Worm (Caenorhabditis elegans) whole organism, early embryonic: Measurements from ENCODE around the gene Y22D7AR.6.

Experiments used
- B0310.2 ChIP-seq: sonication (generic microtip); optimal IDR thresholded peaks from 2 replicates; lab custom pipeline; 2016; ENCODE audit warnings: mild to moderate bottlenecking, missing genetic modification characterization, missing compliant biosample characterization
- F13C5.2 ChIP-seq: sonication (generic microtip); optimal IDR thresholded peaks from 2 replicates; lab custom pipeline; 2017; ENCODE audit warnings: mild to moderate bottlenecking, missing genetic modification characterization, inconsistent platforms, missing compliant biosample characterization
- aly-1 ChIP-seq: sonication (generic microtip); optimal IDR thresholded peaks from 2 replicates; lab custom pipeline; 2016; ENCODE audit warnings: missing genetic modification characterization, missing compliant biosample characterization
- ama-1 ChIP-seq: fragments of 150-350 bp; optimal IDR thresholded peaks from 2 replicates; lab custom pipeline; 2014
- ceh-13 ChIP-seq: fragments of 200-800 bp; sonication (Bioruptor generic); optimal IDR thresholded peaks from 2 replicates; lab custom pipeline; 2018; ENCODE audit warnings: mild to moderate bottlenecking, missing genetic modification characterization, missing compliant biosample characterization
- ceh-36 ChIP-seq: sonication (generic microtip); optimal IDR thresholded peaks from 2 replicates; lab custom pipeline; 2016; ENCODE audit warnings: missing genetic modification characterization, inconsistent platforms, missing compliant biosample characterization
- ets-7 ChIP-seq: sonication (generic microtip); optimal IDR thresholded peaks from 2 replicates; lab custom pipeline; 2016; ENCODE audit warnings: missing genotype, missing genetic modification characterization, missing compliant biosample characterization
- flt-1 ChIP-seq: fragments of 200-800 bp; sonication (Bioruptor generic); IDR thresholded peaks from 2 replicates; pipeline ENCODE4 v1.3.6; 2022; ENCODE audit warnings: missing genetic modification characterization, missing compliant biosample characterization
- hmbx-1 ChIP-seq: sonication (generic microtip); optimal IDR thresholded peaks from 2 replicates; lab custom pipeline; 2016; ENCODE audit warnings: mild to moderate bottlenecking, missing genetic modification characterization, missing compliant biosample characterization
- hmg-4 ChIP-seq: fragments of 200-800 bp; sonication (Bioruptor generic); optimal IDR thresholded peaks from 2 replicates; lab custom pipeline; 2018; ENCODE audit warnings: mild to moderate bottlenecking, missing genetic modification characterization, missing compliant biosample characterization
- hnd-1 ChIP-seq: sonication (generic microtip); optimal IDR thresholded peaks from 2 replicates; lab custom pipeline; 2016; ENCODE audit warnings: missing genetic modification characterization, missing compliant biosample characterization
- pes-1 ChIP-seq: fragments of 200-800 bp; sonication (Bioruptor generic); IDR thresholded peaks from 2 replicates; pipeline ENCODE4 v1.3.6; 2022; ENCODE audit warnings: missing genetic modification reagents, missing genetic modification characterization, missing compliant biosample characterization
- scrt-1 ChIP-seq: fragments of 200-800 bp; sonication (Bioruptor generic); IDR thresholded peaks from 2 replicates; pipeline ENCODE4 v1.3.6; 2022; ENCODE audit warnings: missing genetic modification characterization, missing compliant biosample characterization
- sea-1 ChIP-seq: fragments of 200-800 bp; sonication (Bioruptor generic); conservative IDR thresholded peaks from 2 replicates; pipeline ENCODE4 v1.3.6; 2022; ENCODE audit warnings: missing genetic modification characterization, missing compliant biosample characterization
- tbx-11 ChIP-seq: fragments of 200-800 bp; sonication (Bioruptor generic); IDR thresholded peaks from 2 replicates; pipeline ENCODE4 v1.3.6; 2022; ENCODE audit warnings: missing genetic modification characterization, missing compliant biosample characterization
- tbx-37 ChIP-seq: fragments of 200-800 bp; sonication (Bioruptor generic); conservative IDR thresholded peaks from 2 replicates; pipeline ENCODE4 v1.3.6; 2022; ENCODE audit warnings: missing genetic modification reagents, missing genetic modification characterization, missing compliant biosample characterization
- tra-4 ChIP-seq: sonication (generic microtip); optimal IDR thresholded peaks from 2 replicates; lab custom pipeline; 2017; ENCODE audit warnings: missing genetic modification characterization, missing compliant biosample characterization

Y22D7AR.6 gene

ce11 chrIII:1676588-1676987 lies at the start of gene Y22D7AR.6:
Gene Y22D7AR.6 (minus strand): TSS chrIII:1676721.
- TF ChIP-seq scrt-1 (GFP tag; lab: Robert Waterston, UW) (no peak), F13C5.2 (no peak), ets-7 (tag; lab: Kevin White, UChicago) (no peak), B0310.2 (tag; lab: Kevin White, UChicago) (no peak), pes-1 (GFP tag; lab: Robert Waterston, UW) (no peak), ceh-13 (no peak), tra-4 (tag; lab: Kevin White, UChicago) (no peak), sea-1 (GFP tag; lab: Robert Waterston, UW) (no peak), tbx-37 (GFP tag; lab: Robert Waterston, UW) (no peak), hmg-4 (GFP tag; lab: Kevin White, UChicago) (no peak), aly-1 (tag; lab: Kevin White, UChicago) (no peak), hmbx-1 (tag; lab: Kevin White, UChicago) (no peak), flt-1 (GFP tag; lab: Robert Waterston, UW) (no peak), tbx-11 (GFP tag; lab: Robert Waterston, UW) (no peak), ceh-36 (no peak), hnd-1 (tag; lab: Kevin White, UChicago) (no peak), ama-1 (lab: Kevin White, UChicago) (no peak)

ce11 chrIII:1718800-1719199 lies 42.3 kb upstream of the Y22D7AR.6 start:
- TF ChIP-seq ceh-36 (peak; percentile 90), hmbx-1 (tag; lab: Kevin White, UChicago) (no peak)

ce11 chrIII:1717772-1718171 lies 41.3 kb upstream of the Y22D7AR.6 start:
- no peak for TF ChIP-seq pes-1 (GFP tag; lab: Robert Waterston, UW)

ce11 chrIII:1713991-1714611 lies 37.6 kb upstream of the Y22D7AR.6 start:
- TF ChIP-seq ets-7 (tag; lab: Kevin White, UChicago) = no peak
- TF ChIP-seq tbx-11 (GFP tag; lab: Robert Waterston, UW) = no peak
- peak; percentile 94 for TF ChIP-seq ceh-36

- TF ChIP-seq tbx-11 (GFP tag; lab: Robert Waterston, UW) (no peak), hmg-4 (GFP tag; lab: Kevin White, UChicago) (no peak)
Observed at ce11 chrIII:1705799-1706198, 29.3 kb upstream of the Y22D7AR.6 start, which contains the start of the genes fbxa-13 and Y22D7AR.2. Gene fbxa-13 (minus strand): TSS chrIII:1705899. Gene Y22D7AR.2 (plus strand): TSS chrIII:1705946.

ce11 chrIII:1705331-1705730 lies 28.8 kb upstream of the Y22D7AR.6 start:
- TF ChIP-seq tbx-11 (GFP tag; lab: Robert Waterston, UW) (no peak), ama-1 (lab: Kevin White, UChicago) (no peak), hnd-1 (tag; lab: Kevin White, UChicago) (no peak), ceh-36 (no peak), hmbx-1 (tag; lab: Kevin White, UChicago) (no peak), scrt-1 (GFP tag; lab: Robert Waterston, UW) (no peak), ets-7 (tag; lab: Kevin White, UChicago) (no peak), flt-1 (GFP tag; lab: Robert Waterston, UW) (no peak)

- TF ChIP-seq ceh-36 = peak; percentile 84
- no peak for TF ChIP-seq sea-1 (GFP tag; lab: Robert Waterston, UW)
Observed at ce11 chrIII:1704020-1704419, 27.5 kb upstream of the Y22D7AR.6 start.

ce11 chrIII:1702337-1702736 lies 25.8 kb upstream of the Y22D7AR.6 start, which contains the start of gene spex-3:
Gene spex-3 (minus strand): TSS chrIII:1702437.
- TF ChIP-seq B0310.2 (tag; lab: Kevin White, UChicago) (no peak), ceh-36 (no peak), ets-7 (tag; lab: Kevin White, UChicago) (no peak), F13C5.2 (no peak), tra-4 (tag; lab: Kevin White, UChicago) (no peak), tbx-37 (GFP tag; lab: Robert Waterston, UW) (no peak), aly-1 (tag; lab: Kevin White, UChicago) (no peak), ama-1 (lab: Kevin White, UChicago) (no peak), hmbx-1 (tag; lab: Kevin White, UChicago) (no peak), scrt-1 (GFP tag; lab: Robert Waterston, UW) (no peak), sea-1 (GFP tag; lab: Robert Waterston, UW) (no peak), hmg-4 (GFP tag; lab: Kevin White, UChicago) (no peak), flt-1 (GFP tag; lab: Robert Waterston, UW) (no peak), ceh-13 (no peak), pes-1 (GFP tag; lab: Robert Waterston, UW) (no peak), tbx-11 (GFP tag; lab: Robert Waterston, UW) (no peak), hnd-1 (tag; lab: Kevin White, UChicago) (no peak)

ce11 chrIII:1698842-1699241 lies 22.3 kb upstream of the Y22D7AR.6 start, which contains the start of gene fbxa-74:
Gene fbxa-74 (minus strand): TSS chrIII:1698986.
- TF ChIP-seq hmg-4 (GFP tag; lab: Kevin White, UChicago) (no peak), sea-1 (GFP tag; lab: Robert Waterston, UW) (no peak), hmbx-1 (tag; lab: Kevin White, UChicago) (no peak), ama-1 (lab: Kevin White, UChicago) (no peak), B0310.2 (tag; lab: Kevin White, UChicago) (no peak), scrt-1 (GFP tag; lab: Robert Waterston, UW) (no peak), ceh-13 (no peak), tbx-37 (GFP tag; lab: Robert Waterston, UW) (no peak), ceh-36 (no peak), aly-1 (tag; lab: Kevin White, UChicago) (no peak), flt-1 (GFP tag; lab: Robert Waterston, UW) (no peak), hnd-1 (tag; lab: Kevin White, UChicago) (no peak), pes-1 (GFP tag; lab: Robert Waterston, UW) (no peak)
